Fruit fly (Drosophila melanogaster) whole organism: ENCODE measurements around the gene CG15818.

ENCODE experiments used
- CG8478 ChIP-seq: fragments of >200 bp; optimal IDR thresholded peaks from 2 replicates; lab custom pipeline; 2018; ENCODE audit warnings: inconsistent platforms
- Dll ChIP-seq: fragments of >200 bp; optimal IDR thresholded peaks from 2 replicates; lab custom pipeline; 2017
- EcR ChIP-seq, 2 experiments: fragments of >200 bp; optimal IDR thresholded peaks; 2 replicates each; lab custom pipeline; 2017; ENCODE audit warnings: missing biosample characterization in 2 of 2, missing genetic modification characterization in 2 of 2, missing genetic modification reagents in 2 of 2
- pan ChIP-seq: fragments of >200 bp; optimal IDR thresholded peaks from 2 replicates; lab custom pipeline; 2017
- psq ChIP-seq: fragments of >200 bp; optimal IDR thresholded peaks from 2 replicates; lab custom pipeline; 2017
- usp ChIP-seq: fragments of >200 bp; optimal IDR thresholded peaks from 2 replicates; lab custom pipeline; 2017; ENCODE audit warnings: missing biosample characterization, missing genetic modification characterization, mixed read lengths

Gene CG15818

DNA sequence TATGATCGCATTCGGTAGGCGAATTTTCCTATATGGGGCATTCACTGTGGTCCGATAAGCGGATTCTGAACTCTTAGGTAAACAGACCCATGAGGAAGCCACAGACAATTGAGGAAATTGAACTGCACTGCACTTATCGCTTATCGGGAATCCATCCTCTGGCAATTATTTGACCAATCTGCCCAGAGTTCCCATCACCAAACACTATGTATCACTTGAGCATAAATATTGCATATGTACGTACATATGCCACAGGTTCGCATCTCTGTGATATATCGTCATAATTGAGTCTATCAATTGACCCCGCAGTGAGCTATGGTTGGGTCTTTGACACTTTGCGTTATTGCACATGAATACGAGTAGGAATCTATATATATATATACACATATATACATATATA, 37.7 kb downstream of the CG15818 start:
- no peak for TF ChIP-seq psq (lab: Kevin White, UChicago)

DNA sequence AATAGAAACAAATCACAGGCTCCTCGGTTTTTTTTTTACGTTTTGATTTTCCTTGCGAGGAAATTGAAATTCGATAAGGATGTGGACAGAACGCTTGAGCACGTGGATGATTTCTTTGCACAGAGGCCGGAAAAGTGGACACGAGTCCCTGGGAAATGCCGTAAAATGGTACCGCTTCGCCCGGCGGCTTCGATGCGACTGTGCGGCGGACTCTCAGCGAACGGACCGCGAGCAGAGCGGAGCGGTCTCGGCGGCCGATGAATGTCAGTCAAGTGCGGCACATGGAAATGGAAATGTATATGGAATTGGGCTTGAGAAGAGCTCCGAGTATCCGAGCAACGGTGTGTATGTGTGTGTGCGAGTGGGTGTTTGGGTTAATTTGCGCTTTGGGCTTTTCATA, 40.3 kb downstream of the CG15818 start, which contains the start of gene santa-maria:
Gene santa-maria (minus strand): TSS at position 279 of the 400 bp plus-strand sequence.
- TF ChIP-seq psq (lab: Kevin White, UChicago) = no peak
- TF ChIP-seq Dll (lab: Kevin White, UChicago) = no peak
- no peak for TF ChIP-seq EcR (GFP tag; optimal IDR thresholded peaks at IDR 0.05; lab: Kevin White, UChicago)
- no peak for TF ChIP-seq pan (lab: Kevin White, UChicago)
- TF ChIP-seq usp (GFP tag; lab: Kevin White, UChicago) = no peak
- TF ChIP-seq CG8478 (lab: Kevin White, UChicago) = no peak

- no peak for TF ChIP-seq EcR (GFP tag; optimal IDR thresholded peaks at IDR 0.05; lab: Kevin White, UChicago)
- TF ChIP-seq Dll (lab: Kevin White, UChicago) = no peak
- no peak for TF ChIP-seq psq (lab: Kevin White, UChicago)
- TF ChIP-seq usp (GFP tag; lab: Kevin White, UChicago) = no peak
- TF ChIP-seq pan (lab: Kevin White, UChicago) = no peak
- no peak for TF ChIP-seq CG8478 (lab: Kevin White, UChicago)
These were observed 41.4 kb downstream of the CG15818 start for dm6 chr2L:7452093-7452492.

DNA sequence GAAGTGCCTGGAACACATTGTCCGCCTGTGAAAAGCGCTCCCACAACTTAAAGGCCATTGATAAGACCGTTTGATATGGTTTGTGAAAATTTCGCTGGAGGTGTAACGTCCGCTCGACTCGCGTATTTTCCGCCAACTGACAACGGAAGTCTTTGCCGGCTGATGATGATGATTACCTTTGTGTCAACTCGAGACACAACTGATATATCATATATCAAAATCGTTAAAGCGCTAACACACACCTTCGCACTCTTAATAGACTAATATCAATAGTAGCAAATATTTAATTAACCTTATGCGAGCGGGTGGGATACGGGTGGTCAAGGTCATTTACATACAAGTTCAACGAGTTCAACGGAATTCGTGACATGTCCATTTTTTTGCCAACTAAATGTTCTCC, 43.4 kb downstream of the CG15818 start, which contains the start of gene Gr28a:
Gene Gr28a (minus strand): TSS at position 101 of the 400 bp plus-strand sequence.
- no peak for TF ChIP-seq CG8478 (lab: Kevin White, UChicago)
- no peak for TF ChIP-seq Dll (lab: Kevin White, UChicago)
- TF ChIP-seq usp (GFP tag; lab: Kevin White, UChicago) = no peak
- no peak for TF ChIP-seq EcR (GFP tag; optimal IDR thresholded peaks at IDR 0.05; lab: Kevin White, UChicago)
- no peak for TF ChIP-seq pan (lab: Kevin White, UChicago)
- TF ChIP-seq psq (lab: Kevin White, UChicago) = no peak
